Worm (Caenorhabditis elegans) whole organism, late embryonic: ENCODE data around the gene F13D12.3.

Experiments used
- T23F11.4 ChIP-seq: fragments of 200-800 bp; sonication (Bioruptor generic); optimal IDR thresholded peaks from 2 replicates; lab custom pipeline; 2018; ENCODE audit warnings: mild to moderate bottlenecking, missing genetic modification characterization, missing compliant biosample characterization
- ama-1 ChIP-seq: fragments of 150-350 bp; optimal IDR thresholded peaks from 2 replicates; lab custom pipeline; 2014
- ceh-24 ChIP-seq: sonication (generic microtip); optimal IDR thresholded peaks from 2 replicates; lab custom pipeline; 2016; ENCODE audit warnings: mild to moderate bottlenecking, missing genetic modification characterization, missing compliant biosample characterization
- ceh-34 ChIP-seq: sonication (generic microtip); optimal IDR thresholded peaks from 2 replicates; lab custom pipeline; 2016; ENCODE audit warnings: mild to moderate bottlenecking, missing genetic modification characterization, missing compliant biosample characterization
- dmd-4 ChIP-seq: sonication (generic microtip); optimal IDR thresholded peaks from 2 replicates; lab custom pipeline; 2016; ENCODE audit warnings: borderline replicate concordance, missing genetic modification characterization, missing compliant biosample characterization
- nhr-11 ChIP-seq: fragments of 150-350 bp; optimal IDR thresholded peaks from 2 replicates; lab custom pipeline; 2014; ENCODE audit warnings: missing biosample characterization, missing genetic modification characterization
- pha-4 ChIP-seq: fragments of 150-350 bp; optimal IDR thresholded peaks from 2 replicates; lab custom pipeline; 2018; ENCODE audit warnings: missing biosample characterization, missing genetic modification reagents, missing genetic modification characterization
- rnt-1 ChIP-seq: sonication (generic microtip); optimal IDR thresholded peaks from 2 replicates; lab custom pipeline; 2016; ENCODE audit warnings: missing genetic modification characterization, missing compliant biosample characterization
- tbx-7 ChIP-seq: sonication (generic microtip); optimal IDR thresholded peaks from 2 replicates; lab custom pipeline; 2016; ENCODE audit warnings: missing genotype, missing genetic modification characterization, missing compliant biosample characterization

ce11 chrII:11753186-11753585, 33.0 kb downstream of the F13D12.3 start:
- TF ChIP-seq rnt-1 (tag; lab: Kevin White, UChicago) (no peak), tbx-7 (no peak), ceh-34 (tag; lab: Kevin White, UChicago) (no peak), T23F11.4 (GFP tag; lab: Kevin White, UChicago) (no peak), nhr-11 (tag; lab: Kevin White, UChicago) (no peak), pha-4 (tag; lab: Kevin White, UChicago) (no peak), ceh-24 (tag; lab: Kevin White, UChicago) (no peak), dmd-4 (no peak), ama-1 (lab: Kevin White, UChicago) (no peak)
